Worm (Caenorhabditis elegans) whole organism, early embryonic: ENCODE measurements around the gene mel-32.

Experiments used
- ama-1 ChIP-seq: fragments of 150-350 bp; optimal IDR thresholded peaks from 2 replicates; lab custom pipeline; 2014
- ets-7 ChIP-seq: sonication (generic microtip); optimal IDR thresholded peaks from 2 replicates; lab custom pipeline; 2016; ENCODE audit warnings: missing genotype, missing genetic modification characterization, missing compliant biosample characterization
- flt-1 ChIP-seq: fragments of 200-800 bp; sonication (Bioruptor generic); IDR thresholded peaks from 2 replicates; pipeline ENCODE4 v1.3.6; 2022; ENCODE audit warnings: missing genetic modification characterization, missing compliant biosample characterization
- hnd-1 ChIP-seq: sonication (generic microtip); optimal IDR thresholded peaks from 2 replicates; lab custom pipeline; 2016; ENCODE audit warnings: missing genetic modification characterization, missing compliant biosample characterization
- sea-1 ChIP-seq: fragments of 200-800 bp; sonication (Bioruptor generic); conservative IDR thresholded peaks from 2 replicates; pipeline ENCODE4 v1.3.6; 2022; ENCODE audit warnings: missing genetic modification characterization, missing compliant biosample characterization
- tbx-11 ChIP-seq: fragments of 200-800 bp; sonication (Bioruptor generic); IDR thresholded peaks from 2 replicates; pipeline ENCODE4 v1.3.6; 2022; ENCODE audit warnings: missing genetic modification characterization, missing compliant biosample characterization
- tra-4 ChIP-seq: sonication (generic microtip); optimal IDR thresholded peaks from 2 replicates; lab custom pipeline; 2017; ENCODE audit warnings: missing genetic modification characterization, missing compliant biosample characterization

DNA sequence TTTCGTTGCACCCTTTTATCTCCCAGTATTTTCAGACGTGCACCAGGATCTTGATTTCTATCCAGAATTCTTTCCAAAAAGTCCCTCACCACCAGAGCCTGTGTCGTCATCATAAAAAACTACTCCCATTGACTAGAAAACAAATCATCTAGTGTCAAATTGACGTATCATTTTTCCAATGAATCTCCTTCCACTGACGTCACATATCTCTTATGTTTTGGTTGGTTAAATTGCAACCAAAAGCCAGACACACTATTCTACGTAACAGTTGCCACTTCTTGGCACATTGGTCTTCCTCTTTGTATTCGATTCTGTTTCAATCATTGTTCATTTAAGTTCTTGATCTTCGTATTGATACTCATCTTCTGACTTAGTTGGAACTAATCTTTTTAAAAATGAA, 44.7 kb downstream of the mel-32 start:
- TF ChIP-seq hnd-1 (tag; lab: Kevin White, UChicago), result no peak
- TF ChIP-seq flt-1 (GFP tag; lab: Robert Waterston, UW), result no peak
- no peak for TF ChIP-seq tbx-11 (GFP tag; lab: Robert Waterston, UW)
- TF ChIP-seq ama-1, result no peak
- no peak for TF ChIP-seq tra-4
- TF ChIP-seq sea-1, result no peak
- TF ChIP-seq ets-7 (tag; lab: Kevin White, UChicago), result no peak
